Fruit fly (Drosophila melanogaster): ENCODE data around the gene Hipk.

Gene Hipk

dm6 chr3L:622357-622834 lies 79.5 kb downstream of the Hipk start (continued):
- TF ChIP-seq CG10959 (GFP tag; IDR thresholded peaks at IDR 0.05) (0 out of 2 replicates have a peak, but pooled peaks have one; percentile 10), nerfin-1 (tag; optimal IDR thresholded peaks at IDR 0.05) (peak; percentile 37), CG9932 (GFP tag; IDR thresholded peaks at IDR 0.05) (no peak), CG4328 (GFP tag; optimal IDR thresholded peaks at IDR 0.05) (no peak), CG34224 (GFP tag; IDR thresholded peaks at IDR 0.05; ENCODE audit: partially characterized antibody) (no peak), z (GFP tag; IDR thresholded peaks at IDR 0.05) (no peak), CG15269 (tag; optimal IDR thresholded peaks at IDR 0.05) (no peak), Stat92E (GFP tag; optimal IDR thresholded peaks at IDR 0.05) (peak in 1 of 3 experiments; percentile 99), lab (GFP tag; optimal IDR thresholded peaks at IDR 0.05) (no peak), Rx (GFP tag; IDR thresholded peaks at IDR 0.05) (no peak), ham (GFP tag; IDR thresholded peaks at IDR 0.05) (no peak), CG13123 (GFP tag; optimal IDR thresholded peaks at IDR 0.05) (no peak), CG1529 (GFP tag; optimal IDR thresholded peaks at IDR 0.05) (peak; percentile 15), gro (GFP tag; optimal IDR thresholded peaks at IDR 0.05) (no peak), CG12769 (tag; optimal IDR thresholded peaks at IDR 0.05) (no peak), ssp (GFP tag; IDR thresholded peaks at IDR 0.05) (0 out of 2 replicates have a peak, but pooled peaks have one; percentile 9), Nf-YC (tag; optimal IDR thresholded peaks at IDR 0.05) (no peak), Ssrp (tag; optimal IDR thresholded peaks at IDR 0.05) (peak; percentile 64), ato (GFP tag; IDR thresholded peaks at IDR 0.05; ENCODE audit: partially characterized antibody) (no peak; the same call in 1 of the 2 replicates), HHEX (GFP tag; optimal IDR thresholded peaks at IDR 0.05) (no peak), chm (GFP tag; IDR thresholded peaks at IDR 0.05) (peak; percentile 52; the same call in 1 of the 2 replicates), CG31441 (GFP tag; IDR thresholded peaks at IDR 0.05) (peak; percentile 75), Six4 (GFP tag; optimal IDR thresholded peaks at IDR 0.05) (peak; percentile 39), ttk (GFP tag; IDR thresholded peaks at IDR 0.05) (no peak), Sry-β (GFP tag; optimal IDR thresholded peaks at IDR 0.05) (no peak), ewg (GFP tag; optimal IDR thresholded peaks at IDR 0.05) (peak; percentile 12), vvl (GFP tag; IDR thresholded peaks at IDR 0.05) (0 out of 2 replicates have a peak, but pooled peaks have one; percentile 12), sisA (GFP tag; IDR thresholded peaks at IDR 0.05) (peak; percentile 48), CG17912 (GFP tag; optimal IDR thresholded peaks at IDR 0.05) (no peak), Lhr (GFP tag; optimal IDR thresholded peaks at IDR 0.05) (peak; percentile 17), CG12744 (GFP tag; optimal IDR thresholded peaks at IDR 0.05) (no peak), crc (GFP tag; optimal IDR thresholded peaks at IDR 0.05) (no peak), CG18599 (GFP tag; optimal IDR thresholded peaks at IDR 0.05) (no peak), MTF-1 (GFP tag; optimal IDR thresholded peaks at IDR 0.05; ENCODE audit: borderline replicate concordance) (no peak), E2f1 (GFP tag; IDR thresholded peaks at IDR 0.05) (no peak), NfI (GFP tag; optimal IDR thresholded peaks at IDR 0.05) (no peak), CG12299 (tag; optimal IDR thresholded peaks at IDR 0.05) (no peak), Bdp1 (GFP tag; optimal IDR thresholded peaks at IDR 0.05) (no peak), CG3163 (GFP tag; optimal IDR thresholded peaks at IDR 0.05) (no peak), CG9727 (GFP tag; optimal IDR thresholded peaks at IDR 0.05) (peak; percentile 81), CG1602 (GFP tag; optimal IDR thresholded peaks at IDR 0.05) (peak; percentile 49), CG6813 (GFP tag; optimal IDR thresholded peaks at IDR 0.05) (peak; percentile 48), zfh2 (GFP tag; optimal IDR thresholded peaks at IDR 0.05) (no peak), eve (GFP tag; optimal IDR thresholded peaks at IDR 0.05) (peak in 1 of 2 experiments; percentile 42), CG6689 (GFP tag; IDR thresholded peaks at IDR 0.05) (peak; percentile 51), bigmax (GFP tag; optimal IDR thresholded peaks at IDR 0.05) (no peak), cad (GFP tag; optimal IDR thresholded peaks at IDR 0.05) (no peak), sc (optimal IDR thresholded peaks at IDR 0.05) (no peak), sc (GFP tag; optimal IDR thresholded peaks at IDR 0.05) (peak; percentile 56), CG16813 (GFP tag; IDR thresholded peaks at IDR 0.05; ENCODE audit: partially characterized antibody) (no peak)

All from whole organism, embryonic.